Fruit fly (Drosophila melanogaster) whole organism, adult: ENCODE measurements around the gene Hira.

ENCODE experiments used
- CG1620 ChIP-seq: fragments of 200-800 bp; sonication (Bioruptor generic); optimal IDR thresholded peaks from 2 replicates; lab custom pipeline; 2016; ENCODE audit warnings: missing biosample characterization, missing genetic modification characterization
- CG33017 ChIP-seq: fragments of 200-800 bp; sonication (Bioruptor generic); optimal IDR thresholded peaks from 2 replicates; lab custom pipeline; 2018; ENCODE audit warnings: missing biosample characterization, mild to moderate bottlenecking, missing genetic modification characterization, moderate library complexity
- CG7101 ChIP-seq: fragments of 200-800 bp; sonication (Bioruptor generic); optimal IDR thresholded peaks from 2 replicates; lab custom pipeline; 2018; ENCODE audit warnings: missing biosample characterization, mild to moderate bottlenecking, missing genetic modification characterization, moderate library complexity
- Clk ChIP-seq: fragments of 200-800 bp; sonication (Bioruptor generic); optimal IDR thresholded peaks from 2 replicates; lab custom pipeline; 2017; ENCODE audit warnings: missing biosample characterization, missing genetic modification characterization
- Crg-1 ChIP-seq: fragments of 200-800 bp; sonication (Bioruptor generic); optimal IDR thresholded peaks from 2 replicates; lab custom pipeline; 2016; ENCODE audit warnings: missing biosample characterization, missing genetic modification characterization
- Hr96 ChIP-seq: fragments of 200-800 bp; sonication (Bioruptor generic); optimal IDR thresholded peaks from 2 replicates; lab custom pipeline; 2016; ENCODE audit warnings: missing biosample characterization, missing genetic modification characterization
- Mnt ChIP-seq: fragments of 200-800 bp; sonication (Bioruptor generic); optimal IDR thresholded peaks from 2 replicates; lab custom pipeline; 2016; ENCODE audit warnings: missing biosample characterization, mild to moderate bottlenecking, missing genetic modification characterization
- bab1 ChIP-seq: fragments of 200-800 bp; sonication (Bioruptor generic); optimal IDR thresholded peaks from 3 replicates; lab custom pipeline; 2019; ENCODE audit warnings: missing biosample characterization, mild to moderate bottlenecking, missing genetic modification characterization, moderate library complexity
- kay ChIP-seq: fragments of 200-800 bp; sonication (Bioruptor generic); peaks from one replicate; lab custom pipeline; 2016; ENCODE audit warnings: missing biosample characterization, missing genetic modification characterization, borderline replicate concordance

DNA sequence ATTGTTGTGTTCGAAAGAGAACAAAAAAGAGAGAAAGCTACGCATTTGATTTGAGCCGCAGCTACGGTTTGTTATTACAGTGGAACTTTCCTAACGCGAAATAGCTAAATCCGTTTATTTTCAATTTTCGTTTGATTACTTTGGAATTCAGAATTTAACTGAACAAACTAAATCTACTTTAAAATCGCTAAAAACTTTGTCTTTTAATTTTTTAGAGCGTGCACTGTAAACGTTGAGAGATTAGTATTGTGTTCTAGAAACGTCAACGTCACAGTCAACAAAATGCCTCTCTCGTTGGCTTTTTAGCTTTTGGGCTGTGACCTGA lies 29.2 kb upstream of the Hira start:
- TF ChIP-seq Clk (GFP tag; lab: Kevin White, UChicago) (peak; percentile 3), CG7101 (tag; lab: Kevin White, UChicago) (peak; percentile 93), bab1 (GFP tag; lab: Kevin White, UChicago) (peak; percentile 89), CG1620 (GFP tag; lab: Kevin White, UChicago) (no peak), CG33017 (tag; lab: Kevin White, UChicago) (peak; percentile 81), kay (no peak), Crg-1 (GFP tag; lab: Kevin White, UChicago) (peak; percentile 63), Hr96 (GFP tag; lab: Kevin White, UChicago) (peak; percentile 72), Mnt (GFP tag; lab: Kevin White, UChicago) (peak; percentile 45)
